Worm (Caenorhabditis elegans) whole organism, L1 larva: ENCODE results near the gene sox-3.

Source experiments
- C04F5.9 ChIP-seq: sonication (generic microtip); optimal IDR thresholded peaks from 2 replicates; lab custom pipeline; 2016; ENCODE audit warnings: missing genetic modification characterization, missing compliant biosample characterization
- C16A3.4 ChIP-seq: fragments of 150-350 bp; optimal IDR thresholded peaks from 2 replicates; lab custom pipeline; 2014; ENCODE audit warnings: missing biosample characterization, missing genetic modification characterization
- F16B12.6 ChIP-seq: fragments of 150-350 bp; optimal IDR thresholded peaks from 2 replicates; lab custom pipeline; 2014; ENCODE audit warnings: missing biosample characterization, missing genetic modification characterization
- Y116A8C.19 ChIP-seq: sonication (generic microtip); optimal IDR thresholded peaks from 2 replicates; lab custom pipeline; 2016; ENCODE audit warnings: missing compliant biosample characterization, missing genetic modification characterization, borderline replicate concordance
- blmp-1 ChIP-seq: fragments of 150-350 bp; optimal IDR thresholded peaks from 2 replicates; lab custom pipeline; 2014; ENCODE audit warnings: missing biosample characterization, missing genetic modification characterization
- ceh-8 ChIP-seq: fragments of 200-800 bp; sonication (Bioruptor generic); optimal IDR thresholded peaks from 2 replicates; lab custom pipeline; 2018; ENCODE audit warnings: mild to moderate bottlenecking, missing genetic modification characterization, moderate library complexity, missing compliant biosample characterization
- ceh-88 ChIP-seq: fragments of 200-800 bp; sonication (Bioruptor generic); IDR thresholded peaks from 2 replicates; pipeline ENCODE4 v1.3.6; 2022; ENCODE audit warnings: missing genetic modification characterization, missing compliant biosample characterization
- ceh-90 ChIP-seq: sonication (generic microtip); optimal IDR thresholded peaks from 2 replicates; lab custom pipeline; 2016; ENCODE audit warnings: missing genetic modification characterization, missing compliant biosample characterization
- efl-1 ChIP-seq, 4 experiments: fragments of 150-350 bp; optimal IDR thresholded peaks in 3 of 4; peaks in 1 of 4; 1 replicate in 1 of 4; 2 replicates in 3 of 4; lab custom pipeline; 2014; ENCODE audit warnings: missing biosample characterization in 2 of 4, missing genetic modification characterization in 2 of 4, missing genetic modification reagents in 2 of 4
- efl-3 ChIP-seq: fragments of 200-800 bp; sonication (Bioruptor generic); optimal IDR thresholded peaks from 2 replicates; lab custom pipeline; 2018; ENCODE audit warnings: mild to moderate bottlenecking, missing genetic modification characterization, missing compliant biosample characterization
- egl-13 ChIP-seq: sonication (generic microtip); optimal IDR thresholded peaks from 2 replicates; lab custom pipeline; 2016; ENCODE audit warnings: missing genotype, missing genetic modification reagents, missing genetic modification characterization, missing compliant biosample characterization
- elt-2 ChIP-seq: sonication (generic microtip); optimal IDR thresholded peaks from 2 replicates; lab custom pipeline; 2016; ENCODE audit warnings: missing genetic modification characterization, mild to moderate bottlenecking, inconsistent platforms, missing compliant biosample characterization, missing genetic modification reagents
- fkh-8 ChIP-seq: sonication (generic microtip); optimal IDR thresholded peaks from 2 replicates; lab custom pipeline; 2016; ENCODE audit warnings: mild to moderate bottlenecking, missing genetic modification characterization, missing compliant biosample characterization
- hlh-17 ChIP-seq: fragments of 200-800 bp; sonication (Bioruptor generic); optimal IDR thresholded peaks from 2 replicates; lab custom pipeline; 2018; ENCODE audit warnings: missing genetic modification characterization, mild to moderate bottlenecking, missing compliant biosample characterization, moderate library complexity, borderline replicate concordance
- jun-1 ChIP-seq: fragments of 150-350 bp; optimal IDR thresholded peaks from 2 replicates; lab custom pipeline; 2014; ENCODE audit warnings: missing biosample characterization, missing genetic modification reagents, missing genetic modification characterization
- lin-13 ChIP-seq: fragments of 150-350 bp; optimal IDR thresholded peaks from 2 replicates; lab custom pipeline; 2014; ENCODE audit warnings: missing biosample characterization, missing genetic modification reagents, missing genetic modification characterization
- lin-14 ChIP-seq: fragments of 200-800 bp; sonication (Bioruptor generic); optimal IDR thresholded peaks from 2 replicates; lab custom pipeline; 2018; ENCODE audit warnings: mild to moderate bottlenecking, missing genetic modification characterization, moderate library complexity, missing compliant biosample characterization
- lin-35 ChIP-seq, 2 experiments: fragments of 150-350 bp; optimal IDR thresholded peaks; 2 replicates each; lab custom pipeline; 2014; ENCODE audit warnings: missing biosample characterization in 2 of 2, missing genetic modification characterization in 2 of 2, missing genetic modification reagents in 2 of 2
- lsy-2 ChIP-seq, 2 experiments: fragments of 150-350 bp; optimal IDR thresholded peaks; 2 replicates each; lab custom pipeline; 2014; ENCODE audit warnings: missing biosample characterization in 2 of 2, missing genetic modification characterization in 2 of 2
- mab-9 ChIP-seq: fragments of 200-800 bp; sonication (Bioruptor generic); IDR thresholded peaks from 2 replicates; pipeline ENCODE4 v1.3.6; 2022; ENCODE audit warnings: missing genetic modification reagents, missing genetic modification characterization, missing compliant biosample characterization
- mef-2 ChIP-seq: fragments of 150-350 bp; optimal IDR thresholded peaks from 2 replicates; lab custom pipeline; 2014; ENCODE audit warnings: missing biosample characterization, missing genetic modification characterization
- mep-1 ChIP-seq: fragments of 150-350 bp; optimal IDR thresholded peaks from 2 replicates; lab custom pipeline; 2014; ENCODE audit warnings: missing biosample characterization, missing genetic modification characterization
- nhr-19 ChIP-seq: fragments of 200-800 bp; sonication (Bioruptor generic); conservative IDR thresholded peaks from 2 replicates; pipeline ENCODE4 v1.3.6; 2022; ENCODE audit warnings: missing genetic modification characterization, missing compliant biosample characterization
- nhr-71 ChIP-seq: sonication (generic microtip); optimal IDR thresholded peaks from 2 replicates; lab custom pipeline; 2016; ENCODE audit warnings: mild to moderate bottlenecking, missing genetic modification characterization, moderate library complexity, missing compliant biosample characterization
- nhr-76 ChIP-seq: sonication (generic microtip); optimal IDR thresholded peaks from 2 replicates; lab custom pipeline; 2017; ENCODE audit warnings: missing biosample characterization, missing genetic modification characterization
- nhr-85 ChIP-seq: sonication (generic microtip); peaks from one replicate; lab custom pipeline; 2016; ENCODE audit warnings: missing genetic modification characterization, inconsistent platforms, missing compliant biosample characterization
- nhr-90 ChIP-seq: sonication (generic microtip); optimal IDR thresholded peaks from 2 replicates; lab custom pipeline; 2016; ENCODE audit warnings: mild to moderate bottlenecking, missing genetic modification characterization, missing compliant biosample characterization; ENCODE audit not compliant: poor library complexity
- pag-3 ChIP-seq: sonication (generic microtip); optimal IDR thresholded peaks from 2 replicates; lab custom pipeline; 2017; ENCODE audit warnings: missing genetic modification characterization, mild to moderate bottlenecking, missing compliant biosample characterization, antibody characterized with exemption, borderline replicate concordance; ENCODE audit not compliant: insufficient read depth
- pqm-1 ChIP-seq: sonication (generic microtip); optimal IDR thresholded peaks from 3 replicates; lab custom pipeline; 2017; ENCODE audit warnings: missing biosample characterization, missing genetic modification characterization
- rnt-1 ChIP-seq: sonication (generic microtip); optimal IDR thresholded peaks from 2 replicates; lab custom pipeline; 2016; ENCODE audit warnings: mild to moderate bottlenecking, missing genetic modification characterization, moderate library complexity, missing compliant biosample characterization
- skn-1 ChIP-seq: fragments of 150-350 bp; optimal IDR thresholded peaks from 2 replicates; lab custom pipeline; 2014; ENCODE audit warnings: missing biosample characterization, missing genetic modification characterization
- sptf-1 ChIP-seq: fragments of 150-350 bp; optimal IDR thresholded peaks from 2 replicates; lab custom pipeline; 2014; ENCODE audit warnings: missing biosample characterization, missing genetic modification characterization
- sup-37 ChIP-seq: fragments of 200-800 bp; sonication (Bioruptor generic); optimal IDR thresholded peaks from 2 replicates; lab custom pipeline; 2018; ENCODE audit warnings: mild to moderate bottlenecking, missing genetic modification characterization, missing compliant biosample characterization
- swsn-7 ChIP-seq: sonication (generic microtip); optimal IDR thresholded peaks from 2 replicates; lab custom pipeline; 2016; ENCODE audit warnings: missing genetic modification characterization, missing compliant biosample characterization
- tbx-2 ChIP-seq: sonication (generic microtip); optimal IDR thresholded peaks from 2 replicates; lab custom pipeline; 2016; ENCODE audit warnings: missing genetic modification characterization, missing compliant biosample characterization
- tlp-1 ChIP-seq: fragments of 150-350 bp; optimal IDR thresholded peaks from 2 replicates; lab custom pipeline; 2014; ENCODE audit warnings: missing biosample characterization, missing genetic modification characterization
- unc-130 ChIP-seq: fragments of 150-350 bp; optimal IDR thresholded peaks from 2 replicates; lab custom pipeline; 2017; ENCODE audit warnings: missing biosample characterization, missing genetic modification characterization, inconsistent platforms
- unc-98 ChIP-seq: fragments of 200-800 bp; sonication (Bioruptor generic); IDR thresholded peaks from 2 replicates; pipeline ENCODE4 v1.3.6; 2022; ENCODE audit warnings: missing genetic modification characterization, missing compliant biosample characterization
- vab-15 ChIP-seq: sonication (generic microtip); optimal IDR thresholded peaks from 2 replicates; lab custom pipeline; 2017; ENCODE audit warnings: missing genotype, mild to moderate bottlenecking, missing genetic modification characterization, missing compliant biosample characterization
- xbp-1 ChIP-seq: sonication (generic microtip); optimal IDR thresholded peaks from 2 replicates; lab custom pipeline; 2016; ENCODE audit warnings: missing genetic modification characterization, missing compliant biosample characterization
- zag-1 ChIP-seq: fragments of 150-350 bp; optimal IDR thresholded peaks from 2 replicates; lab custom pipeline; 2014; ENCODE audit warnings: missing biosample characterization, missing genetic modification characterization
- ztf-11 ChIP-seq, 2 experiments: sonication (generic microtip); optimal IDR thresholded peaks; 2 replicates each; lab custom pipeline; 2016 to 2017; ENCODE audit warnings: missing genetic modification characterization in 2 of 2, missing biosample characterization in 1 of 2, missing compliant biosample characterization in 1 of 2
- ztf-4 ChIP-seq: fragments of 150-350 bp; optimal IDR thresholded peaks from 2 replicates; lab custom pipeline; 2014; ENCODE audit warnings: missing biosample characterization, missing genetic modification characterization

Gene sox-3

ce11 chrX:14692905-14693304 is at the start of gene sox-3:
Gene sox-3 (minus strand): TSS chrX:14693005.
- no peak for TF ChIP-seq ztf-11 (tag; optimal IDR thresholded peaks at IDR 0.05; lab: Kevin White, UChicago)
- TF ChIP-seq C04F5.9 (tag; lab: Kevin White, UChicago), result no peak
- TF ChIP-seq ceh-88 (GFP tag; lab: Robert Waterston, UW), result no peak
- TF ChIP-seq xbp-1 (tag; lab: Kevin White, UChicago), result no peak
- TF ChIP-seq skn-1 (tag; lab: Kevin White, UChicago), result no peak
- TF ChIP-seq lin-13, result no peak
- no peak for TF ChIP-seq blmp-1
- TF ChIP-seq lsy-2 (tag; optimal IDR thresholded peaks at IDR 0.05; lab: Kevin White, UChicago), result no peak
- no peak for TF ChIP-seq C16A3.4
- TF ChIP-seq ceh-90 (tag; lab: Kevin White, UChicago), result no peak
- TF ChIP-seq pqm-1 (tag; lab: Kevin White, UChicago), result no peak
- TF ChIP-seq mab-9, result no peak
- TF ChIP-seq nhr-76, result no peak
- TF ChIP-seq jun-1, result no peak
- no peak for TF ChIP-seq nhr-19 (GFP tag; lab: Robert Waterston, UW)
- TF ChIP-seq nhr-85 (tag; lab: Kevin White, UChicago), result no peak
- no peak for TF ChIP-seq efl-3 (GFP tag; lab: Kevin White, UChicago)

ce11 chrX:14740019-14740418 is 47.2 kb upstream of the sox-3 start, which contains the start of gene C05G5.1:
Gene C05G5.1 (minus strand): TSS chrX:14740119.
- TF ChIP-seq lin-14 (GFP tag; lab: Kevin White, UChicago) (peak; percentile 47), nhr-76 (no peak)

- TF ChIP-seq tbx-2 (no peak), elt-2 (peak; percentile 30)
Measured at ce11 chrX:14739466-14739865, 46.7 kb upstream of the sox-3 start.

ce11 chrX:14737623-14738022 is 44.8 kb upstream of the sox-3 start:
- TF ChIP-seq jun-1, result no peak
- TF ChIP-seq C16A3.4, result no peak
- no peak for TF ChIP-seq efl-1 (optimal IDR thresholded peaks at IDR 0.05; lab: Kevin White, UChicago)
- peak in 1 of 2 experiments; percentile 64 for TF ChIP-seq efl-1 (GFP tag; optimal IDR thresholded peaks at IDR 0.05 in 1 of 2; lab: Kevin White, UChicago)
- no peak for TF ChIP-seq tlp-1 (tag; lab: Kevin White, UChicago)
- TF ChIP-seq blmp-1, result peak; percentile 39
- TF ChIP-seq swsn-7 (tag; lab: Kevin White, UChicago), result no peak
- TF ChIP-seq fkh-8 (tag; lab: Kevin White, UChicago), result no peak

ce11 chrX:14736955-14737621 is 44.3 kb upstream of the sox-3 start:
- TF ChIP-seq hlh-17 (GFP tag; lab: Kevin White, UChicago) (no peak), ztf-4 (tag; lab: Kevin White, UChicago) (no peak), sup-37 (GFP tag; lab: Kevin White, UChicago) (no peak), mef-2 (tag; lab: Kevin White, UChicago) (no peak), ceh-8 (GFP tag; lab: Kevin White, UChicago) (no peak), tbx-2 (peak; percentile 52), nhr-71 (tag; lab: Kevin White, UChicago) (peak; percentile 62), zag-1 (tag; lab: Kevin White, UChicago) (no peak), nhr-90 (tag; lab: Kevin White, UChicago) (peak; percentile 5), pqm-1 (tag; lab: Kevin White, UChicago) (no peak), egl-13 (tag; lab: Kevin White, UChicago) (no peak), rnt-1 (tag; lab: Kevin White, UChicago) (no peak), xbp-1 (tag; lab: Kevin White, UChicago) (no peak), vab-15 (tag; lab: Kevin White, UChicago) (no peak), lin-14 (GFP tag; lab: Kevin White, UChicago) (peak; percentile 21), jun-1 (peak; percentile 41), tlp-1 (tag; lab: Kevin White, UChicago) (no peak), swsn-7 (tag; lab: Kevin White, UChicago) (no peak), lin-35 (GFP tag; optimal IDR thresholded peaks at IDR 0.05; lab: Kevin White, UChicago) (peak in 1 of 2 experiments; percentile 25), pag-3 (tag; lab: Kevin White, UChicago) (no peak), F16B12.6 (tag; lab: Kevin White, UChicago) (no peak), mep-1 (tag; lab: Kevin White, UChicago) (no peak), Y116A8C.19 (tag; lab: Kevin White, UChicago) (no peak), unc-98 (no peak), ztf-11 (tag; optimal IDR thresholded peaks at IDR 0.05; lab: Kevin White, UChicago) (no peak), nhr-19 (GFP tag; lab: Robert Waterston, UW) (peak; percentile 20; the same call in 1 of the 2 replicates), sptf-1 (tag; lab: Kevin White, UChicago) (no peak), unc-130 (no peak)
